Worm (Caenorhabditis elegans): ENCODE results near the gene fipp-1.

fipp-1 gene

ce11 chrV:4421475-4421874 lies 49.9 kb downstream of the fipp-1 start, which contains the start of gene skr-14:
TSS of gene skr-14 (minus strand) at chrV:4421575.
- TF ChIP-seq nhr-76 (tag; optimal IDR thresholded peaks at IDR 0.05) (no peak), daf-12 (tag; optimal IDR thresholded peaks at IDR 0.05) (no peak), pha-4 (tag; optimal IDR thresholded peaks at IDR 0.05) (no peak), nfya-1 (tag; optimal IDR thresholded peaks at IDR 0.05; ENCODE audit: insufficient read depth) (no peak), skn-1 (tag; optimal IDR thresholded peaks at IDR 0.05) (no peak), nhr-237 (tag; optimal IDR thresholded peaks at IDR 0.05) (no peak), nhr-28 (tag; optimal IDR thresholded peaks at IDR 0.05) (no peak), fos-1 (tag; optimal IDR thresholded peaks at IDR 0.05) (no peak), aly-2 (tag; optimal IDR thresholded peaks at IDR 0.05) (no peak), elt-2 (tag; optimal IDR thresholded peaks at IDR 0.05) (no peak), pqm-1 (tag; optimal IDR thresholded peaks at IDR 0.05) (no peak), snpc-4 (tag; optimal IDR thresholded peaks at IDR 0.05) (no peak), hmg-11 (tag; optimal IDR thresholded peaks at IDR 0.05) (no peak), egl-5 (tag; optimal IDR thresholded peaks at IDR 0.05) (no peak), ceh-28 (tag; optimal IDR thresholded peaks at IDR 0.05) (no peak), ztf-4 (tag; optimal IDR thresholded peaks at IDR 0.05) (no peak), ztf-11 (tag; optimal IDR thresholded peaks at IDR 0.05) (no peak), ZK546.5 (tag; optimal IDR thresholded peaks at IDR 0.05) (no peak)

DNA sequence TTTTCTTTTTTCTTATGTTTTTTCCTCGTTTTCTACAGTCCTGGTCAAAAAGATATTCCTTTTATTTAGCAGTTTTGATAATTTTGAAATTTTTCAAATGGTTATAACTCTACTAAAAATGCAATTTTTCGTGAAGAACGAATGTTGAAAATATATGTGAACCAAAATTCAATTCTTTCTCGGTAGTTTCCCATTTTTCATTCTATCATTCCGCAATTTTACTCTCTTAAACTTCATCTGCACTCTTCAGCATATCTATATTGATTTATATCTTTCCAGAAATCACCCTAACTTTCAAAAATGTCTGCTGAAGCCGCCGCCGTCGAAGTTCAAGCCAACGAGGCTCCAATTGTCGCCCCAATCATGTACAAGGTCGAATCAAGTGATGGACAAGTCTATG lies 50.5 kb downstream of the fipp-1 start, which contains the start of gene skr-7:
Gene skr-7, plus strand, starts transcription at position 301 of the 400 bp plus-strand sequence.
- no peak for TF ChIP-seq ztf-11 (tag; optimal IDR thresholded peaks at IDR 0.05)
- no peak for TF ChIP-seq ZK546.5 (tag; optimal IDR thresholded peaks at IDR 0.05)
- no peak for TF ChIP-seq nhr-28 (tag; optimal IDR thresholded peaks at IDR 0.05)
- no peak for TF ChIP-seq ceh-28 (tag; optimal IDR thresholded peaks at IDR 0.05)
- TF ChIP-seq eor-1 (tag; optimal IDR thresholded peaks at IDR 0.05) = no peak
- TF ChIP-seq nfya-1 (tag; optimal IDR thresholded peaks at IDR 0.05; ENCODE audit: insufficient read depth) = no peak
- TF ChIP-seq unc-39 (tag; optimal IDR thresholded peaks at IDR 0.05) = no peak
- TF ChIP-seq nhr-25 (tag; optimal IDR thresholded peaks at IDR 0.05) = no peak
- no peak for TF ChIP-seq ama-1 (optimal IDR thresholded peaks at IDR 0.05)
- no peak for TF ChIP-seq nhr-67 (tag; optimal IDR thresholded peaks at IDR 0.05)
- no peak for TF ChIP-seq mdl-1 (tag; optimal IDR thresholded peaks at IDR 0.05)
- no peak for TF ChIP-seq elt-1 (tag; optimal IDR thresholded peaks at IDR 0.05)
- TF ChIP-seq lin-39 (tag; optimal IDR thresholded peaks at IDR 0.05) = no peak
- no peak for TF ChIP-seq ceh-9 (tag; optimal IDR thresholded peaks at IDR 0.05)
- no peak for TF ChIP-seq R02D3.7 (tag; optimal IDR thresholded peaks at IDR 0.05)
- no peak for TF ChIP-seq mml-1 (tag; optimal IDR thresholded peaks at IDR 0.05)
- TF ChIP-seq elt-3 (tag; optimal IDR thresholded peaks at IDR 0.05) = no peak
- TF ChIP-seq nhr-43 (tag; optimal IDR thresholded peaks at IDR 0.05; ENCODE audit: poor library complexity, severe bottlenecking) = no peak
- TF ChIP-seq fkh-2 (tag; optimal IDR thresholded peaks at IDR 0.05) = no peak

- TF ChIP-seq unc-39 (tag; optimal IDR thresholded peaks at IDR 0.05) (no peak), ztf-4 (tag; optimal IDR thresholded peaks at IDR 0.05) (no peak), aly-2 (tag; optimal IDR thresholded peaks at IDR 0.05) (no peak), nhr-67 (tag; optimal IDR thresholded peaks at IDR 0.05) (no peak)
These were observed 51.5 kb downstream of the fipp-1 start for ce11 chrV:4423087-4423486.
